Worm (Caenorhabditis elegans): ENCODE measurements around the gene pigb-1.

The pigb-1 gene

ce11 chrII:4999122-4999521 lies 6.2 kb upstream of the pigb-1 start, which contains the start of gene citk-2 (continued):
- peak; percentile 72 for TF ChIP-seq ceh-27 (GFP tag; optimal IDR thresholded peaks at IDR 0.05)
- TF ChIP-seq nfya-1 (tag; optimal IDR thresholded peaks at IDR 0.05; ENCODE audit: borderline replicate concordance, insufficient read depth): no peak
- TF ChIP-seq Y95B8A.8 (GFP tag; IDR thresholded peaks at IDR 0.05): no peak
- TF ChIP-seq attf-6 (GFP tag; IDR thresholded peaks at IDR 0.05): no peak
- no peak for TF ChIP-seq K12H6.12 (tag; optimal IDR thresholded peaks at IDR 0.05)
- TF ChIP-seq akir-1 (GFP tag; optimal IDR thresholded peaks at IDR 0.05): no peak
- peak; percentile 55 for TF ChIP-seq snpc-3.4 (tag; optimal IDR thresholded peaks at IDR 0.05)
- TF ChIP-seq nfyb-1 (GFP tag; IDR thresholded peaks at IDR 0.05): peak; percentile 74
- peak; percentile 47 for TF ChIP-seq rcor-1 (GFP tag; IDR thresholded peaks at IDR 0.05)
- TF ChIP-seq dpl-1 (GFP tag; optimal IDR thresholded peaks at IDR 0.05): peak; percentile 95
- peak; percentile 30; the same call in 1 of the 2 replicates for TF ChIP-seq dox-1 (GFP tag; IDR thresholded peaks at IDR 0.05)
- TF ChIP-seq F55B11.4 (tag; optimal IDR thresholded peaks at IDR 0.05; ENCODE audit: borderline replicate concordance, insufficient read depth): no peak
- 0 out of 2 replicates have a peak, but pooled peaks have one; percentile 37 for TF ChIP-seq ceh-91 (GFP tag; IDR thresholded peaks at IDR 0.05)
- TF ChIP-seq F49E8.2 (tag; optimal IDR thresholded peaks at IDR 0.05; ENCODE audit: insufficient read depth): no peak
- TF ChIP-seq Y53G8AR.9 (GFP tag; conservative IDR thresholded peaks at IDR 0.05): peak; percentile 70; the same call in 1 of the 2 replicates
- no peak for TF ChIP-seq ztf-25 (GFP tag; IDR thresholded peaks at IDR 0.05)
- peak; percentile 30; the same call in 1 of the 2 replicates for TF ChIP-seq attf-3 (GFP tag; conservative IDR thresholded peaks at IDR 0.05)
- TF ChIP-seq snpc-4 (GFP tag; optimal IDR thresholded peaks at IDR 0.05): no peak
- peak in 1 of 4 experiments; percentile 46 for TF ChIP-seq snpc-4 (tag; optimal IDR thresholded peaks at IDR 0.05)
- TF ChIP-seq cebp-2 (GFP tag; IDR thresholded peaks at IDR 0.05): no peak
- TF ChIP-seq fkh-3 (tag; optimal IDR thresholded peaks at IDR 0.05): no peak
- 0 out of 2 replicates have a peak, but pooled peaks have one; percentile 25 for TF ChIP-seq B0336.3 (GFP tag; IDR thresholded peaks at IDR 0.05)
- TF ChIP-seq madf-6 (GFP tag; IDR thresholded peaks at IDR 0.05): peak; percentile 58
- TF ChIP-seq lag-1 (GFP tag; IDR thresholded peaks at IDR 0.05): no peak
- peak; percentile 91 for TF ChIP-seq efl-1 (GFP tag; optimal IDR thresholded peaks at IDR 0.05)
- TF ChIP-seq gei-17 (GFP tag; optimal IDR thresholded peaks at IDR 0.05): no peak
- TF ChIP-seq rpc-1 (optimal IDR thresholded peaks at IDR 0.05): no peak
- TF ChIP-seq rpc-1 (tag; optimal IDR thresholded peaks at IDR 0.05): no peak
- no peak for TF ChIP-seq ceh-40 (GFP tag; IDR thresholded peaks at IDR 0.05)
- peak; percentile 53 for TF ChIP-seq ZK185.1 (tag; optimal IDR thresholded peaks at IDR 0.05; ENCODE audit: poor library complexity, severe bottlenecking)
- no peak for TF ChIP-seq hsf-1 (GFP tag; IDR thresholded peaks at IDR 0.05)
- no peak for TF ChIP-seq let-607 (tag; optimal IDR thresholded peaks at IDR 0.05)
- no peak for TF ChIP-seq dpff-1 (tag; optimal IDR thresholded peaks at IDR 0.05)
- 0 out of 2 replicates have a peak, but pooled peaks have one; percentile 77 for TF ChIP-seq Y56A3A.18 (GFP tag; IDR thresholded peaks at IDR 0.05)
- no peak for TF ChIP-seq him-1 (tag; optimal IDR thresholded peaks at IDR 0.05)
- TF ChIP-seq egrh-3 (GFP tag; IDR thresholded peaks at IDR 0.05): no peak
- no peak for TF ChIP-seq rec-8 (tag; optimal IDR thresholded peaks at IDR 0.05)
- TF ChIP-seq F33H1.4 (GFP tag; IDR thresholded peaks at IDR 0.05): peak; percentile 59
- no peak for TF ChIP-seq F57C9.4 (tag; optimal IDR thresholded peaks at IDR 0.05)
- TF ChIP-seq atf-7 (tag; optimal IDR thresholded peaks at IDR 0.05): no peak
- peak; percentile 52 to 98 (median 71) for TF ChIP-seq lin-35 (GFP tag; optimal IDR thresholded peaks at IDR 0.05)
- no peak for TF ChIP-seq mxl-1 (tag; optimal IDR thresholded peaks at IDR 0.05)
- TF ChIP-seq lsl-1 (GFP tag; optimal IDR thresholded peaks at IDR 0.05): peak; percentile 30
- TF ChIP-seq F23B12.7 (tag; optimal IDR thresholded peaks at IDR 0.05; ENCODE audit: insufficient read depth): no peak
- TF ChIP-seq nhr-27 (tag; optimal IDR thresholded peaks at IDR 0.05): no peak
- peak; percentile 97 for TF ChIP-seq hmg-1.2 (GFP tag; IDR thresholded peaks at IDR 0.05)
- TF ChIP-seq sptf-2 (GFP tag; optimal IDR thresholded peaks at IDR 0.05): no peak
- no peak for TF ChIP-seq snpc-1.3 (tag; optimal IDR thresholded peaks at IDR 0.05; ENCODE audit: insufficient read depth)

Data from whole organism, young adult.